Fruit fly (Drosophila melanogaster) ovary, adult (tissue): ENCODE measurements around the gene IntS2.

Experiments
- CG17801 ChIP-seq: fragments of 200-800 bp; optimal IDR thresholded peaks from 2 replicates; lab custom pipeline; 2019; ENCODE audit warnings: missing biosample characterization, mild to moderate bottlenecking, missing genetic modification characterization, moderate library complexity; ENCODE audit not compliant: partially characterized antibody

The IntS2 gene

DNA sequence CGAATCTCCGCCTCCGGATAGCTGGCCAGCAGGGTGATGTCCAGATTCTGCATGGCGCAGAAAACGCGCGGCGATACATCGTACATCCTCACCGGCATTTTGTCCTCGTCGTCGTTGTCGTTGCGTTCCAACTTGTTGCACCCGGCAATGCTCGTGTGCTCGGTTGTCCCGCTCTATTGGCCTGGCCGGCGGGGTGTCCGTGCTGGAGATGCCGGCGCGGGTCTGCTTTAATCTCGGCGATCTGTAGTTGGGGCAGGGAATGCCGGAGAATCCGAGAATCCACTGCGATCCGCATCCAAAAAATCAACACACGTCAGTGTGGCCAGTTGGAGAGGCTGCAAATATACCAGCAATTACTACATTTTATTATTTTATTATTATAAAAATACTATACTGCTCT is at the start of gene IntS2:
IntS2 (minus strand) TSS at position 318 of the 400 bp plus-strand sequence.
- no peak for TF ChIP-seq CG17801 (GFP tag; lab: Kevin White, UChicago)

DNA sequence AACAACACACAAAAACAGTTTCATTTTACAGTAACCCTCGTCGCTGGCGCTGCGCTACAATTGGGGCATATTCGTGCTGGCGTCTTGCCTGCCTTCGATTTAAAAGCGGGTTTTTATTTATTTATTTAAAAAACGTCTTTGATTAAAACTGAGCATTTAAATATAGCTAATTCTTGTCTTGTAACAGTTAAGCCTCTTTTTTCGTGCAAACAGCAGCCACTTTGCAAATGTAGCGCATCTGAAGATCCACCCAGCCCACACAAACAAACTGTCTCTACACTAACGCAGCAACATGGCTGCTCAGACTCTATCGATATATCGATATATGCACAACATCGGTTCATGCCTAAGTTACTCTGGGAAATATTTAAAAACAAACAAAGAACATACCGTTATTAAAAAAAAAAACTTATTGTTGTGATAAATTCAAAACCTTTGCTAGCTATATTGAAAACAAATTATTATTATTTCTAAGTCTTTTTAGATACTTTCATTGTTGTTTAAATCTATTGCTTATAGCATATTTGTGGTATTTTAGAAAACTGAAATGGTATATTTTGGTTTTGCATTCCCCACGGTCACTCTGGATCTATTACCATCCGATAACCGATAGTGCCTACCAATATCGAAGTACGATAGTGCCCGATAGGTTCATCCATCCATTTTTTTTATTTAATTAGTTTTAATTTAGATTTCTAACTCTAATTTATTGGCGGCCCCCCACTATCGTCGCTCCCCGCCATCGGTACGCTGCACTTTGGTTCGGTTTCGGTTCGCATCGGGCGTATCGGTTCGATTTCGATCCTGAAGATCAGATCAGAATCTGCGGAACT is 46.3 kb upstream of the IntS2 start, which contains the start of the genes CG8188 and par-6:
CG8188 (minus strand) TSS at position 287 of the 833 bp plus-strand sequence.
par-6 (plus strand) TSS at position 615 of the 833 bp plus-strand sequence.
- TF ChIP-seq CG17801 (GFP tag; lab: Kevin White, UChicago), result peak; percentile 95

dm6 chrX:17698864-17699504 is 42.4 kb upstream of the IntS2 start:
- peak; percentile 95 for TF ChIP-seq CG17801 (GFP tag; lab: Kevin White, UChicago)

DNA sequence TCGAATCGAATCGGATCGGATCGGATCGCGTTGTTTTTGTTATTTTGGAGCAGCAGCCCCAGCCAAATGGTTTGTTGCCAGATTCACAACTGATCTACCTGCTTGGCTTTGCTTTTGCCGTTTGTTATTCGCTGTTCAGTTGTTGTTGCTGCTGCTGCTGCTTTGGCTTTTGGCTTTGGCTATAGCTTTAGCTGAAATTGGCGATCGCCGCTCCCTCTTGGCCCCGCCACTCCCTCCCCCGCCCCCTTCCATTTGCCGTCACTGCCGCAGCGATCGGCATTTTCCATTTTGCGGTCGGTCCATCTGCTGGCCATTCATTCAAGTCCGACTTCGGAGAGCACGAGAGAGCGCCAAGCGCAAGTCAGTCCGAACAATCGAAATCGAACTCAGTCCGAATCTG is 41.8 kb upstream of the IntS2 start, which contains the start of gene chas:
chas (minus strand) TSS at position 295 of the 400 bp plus-strand sequence.
- TF ChIP-seq CG17801 (GFP tag; lab: Kevin White, UChicago), result no peak

DNA sequence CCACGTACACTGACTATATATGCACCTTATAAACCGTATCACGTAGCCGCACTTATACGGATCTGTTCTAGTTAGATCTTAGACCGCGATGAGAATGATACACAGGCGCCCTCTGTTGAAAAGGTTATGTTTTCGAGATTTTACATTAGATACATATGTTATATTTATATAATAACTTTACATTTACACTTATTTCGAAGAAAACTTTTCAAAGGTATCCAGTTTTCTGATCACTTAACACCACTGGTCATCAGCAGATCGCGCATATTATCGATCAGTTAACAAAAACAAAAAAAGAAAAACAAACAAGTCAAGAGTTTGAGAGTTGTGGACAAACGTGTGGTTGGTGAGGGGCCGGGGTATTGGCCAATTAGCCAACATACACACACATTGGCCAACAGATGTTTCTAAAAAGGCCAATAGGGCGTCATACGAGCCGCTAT is 41.1 kb upstream of the IntS2 start:
- no peak for TF ChIP-seq CG17801 (GFP tag; lab: Kevin White, UChicago)

dm6 chrX:17697266-17697665 is 40.6 kb upstream of the IntS2 start:
- TF ChIP-seq CG17801 (GFP tag; lab: Kevin White, UChicago), result no peak

dm6 chrX:17696637-17697036 is 40.0 kb upstream of the IntS2 start:
- TF ChIP-seq CG17801 (GFP tag; lab: Kevin White, UChicago), result no peak

dm6 chrX:17695641-17696040 is 39.0 kb upstream of the IntS2 start:
- TF ChIP-seq CG17801 (GFP tag; lab: Kevin White, UChicago), result no peak

DNA sequence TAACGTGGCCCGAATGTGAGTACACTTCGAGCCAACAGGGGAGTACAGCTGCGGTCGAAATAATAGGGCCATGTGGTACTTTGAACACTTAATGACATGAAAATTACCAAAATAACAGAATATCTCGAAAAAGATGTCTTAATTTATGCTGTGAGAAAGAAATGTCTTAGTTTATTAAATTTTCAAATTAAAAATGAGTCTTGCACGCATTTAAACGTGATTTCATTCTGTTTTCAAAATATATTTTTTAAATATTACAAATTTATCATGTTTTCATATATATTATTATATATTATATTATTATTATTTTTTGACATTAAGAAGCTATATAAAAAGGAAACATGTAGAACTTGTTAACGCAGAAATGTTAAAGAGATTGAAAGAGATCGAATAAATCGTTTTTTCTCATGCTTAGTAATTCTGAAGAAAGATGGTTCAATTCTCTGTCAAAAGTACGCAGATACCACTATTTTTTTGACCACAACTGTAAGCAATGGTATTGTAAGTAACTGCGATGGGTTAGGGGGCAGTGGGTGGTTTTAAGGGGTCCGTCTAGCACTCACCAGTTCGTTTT is 38.3 kb upstream of the IntS2 start:
- no peak for TF ChIP-seq CG17801 (GFP tag; lab: Kevin White, UChicago)

dm6 chrX:17693981-17694872 is 37.6 kb upstream of the IntS2 start:
- TF ChIP-seq CG17801 (GFP tag; lab: Kevin White, UChicago), result peak; percentile 71

DNA sequence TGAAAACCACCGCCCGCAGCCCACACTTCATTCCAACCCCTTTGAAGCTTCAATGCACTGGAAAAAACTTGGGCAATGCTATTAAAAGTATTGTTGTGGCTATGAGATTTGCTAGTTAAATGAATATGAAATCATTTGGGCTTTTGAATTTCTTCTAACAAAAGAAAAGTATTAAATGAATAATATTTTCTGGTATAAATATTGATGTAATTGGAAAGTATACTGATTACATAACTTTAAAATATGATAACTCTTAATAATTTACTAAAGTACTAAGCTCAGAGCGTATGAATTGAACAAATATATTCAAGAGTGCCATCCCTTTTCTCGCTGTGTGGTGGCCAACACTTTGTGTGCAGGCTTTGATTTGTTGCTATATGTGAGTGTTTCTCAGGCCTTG is 36.1 kb upstream of the IntS2 start:
- TF ChIP-seq CG17801 (GFP tag; lab: Kevin White, UChicago), result no peak

DNA sequence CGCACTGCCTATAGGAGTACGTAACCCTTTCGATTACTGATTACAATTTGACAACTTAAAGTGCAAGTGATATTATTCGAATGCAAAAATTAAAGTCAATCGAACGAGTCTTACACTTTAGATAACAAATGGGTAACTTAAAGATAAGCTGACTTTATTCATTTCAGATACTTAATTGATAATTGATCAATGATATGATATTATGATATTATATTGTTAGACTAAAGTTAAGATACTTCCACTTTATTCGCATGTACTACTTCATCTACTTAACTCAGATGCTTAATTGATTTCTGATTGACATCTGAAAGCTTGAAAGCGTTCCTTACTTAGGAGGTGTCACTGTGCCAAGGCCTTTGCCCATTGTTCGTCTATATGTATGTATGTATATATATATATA is 29.6 kb upstream of the IntS2 start:
- no peak for TF ChIP-seq CG17801 (GFP tag; lab: Kevin White, UChicago)

DNA sequence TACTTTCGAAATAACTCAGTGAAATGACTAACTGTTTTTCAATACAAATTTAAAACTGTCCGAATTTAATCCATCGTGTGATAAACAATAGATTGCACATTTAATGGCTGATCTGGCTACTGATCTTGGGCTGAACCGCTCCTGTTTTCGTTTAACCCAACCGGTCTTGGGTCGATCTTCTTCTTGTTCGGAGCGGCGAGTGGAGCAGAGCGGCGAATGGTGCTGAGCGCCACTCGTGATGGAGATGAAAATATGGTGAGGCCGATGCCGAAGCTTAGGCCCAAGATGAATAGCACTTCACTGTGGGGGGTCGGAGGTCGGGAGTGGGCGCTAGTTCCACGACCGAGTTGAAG is 26.9 kb upstream of the IntS2 start:
- TF ChIP-seq CG17801 (GFP tag; lab: Kevin White, UChicago), result no peak

DNA sequence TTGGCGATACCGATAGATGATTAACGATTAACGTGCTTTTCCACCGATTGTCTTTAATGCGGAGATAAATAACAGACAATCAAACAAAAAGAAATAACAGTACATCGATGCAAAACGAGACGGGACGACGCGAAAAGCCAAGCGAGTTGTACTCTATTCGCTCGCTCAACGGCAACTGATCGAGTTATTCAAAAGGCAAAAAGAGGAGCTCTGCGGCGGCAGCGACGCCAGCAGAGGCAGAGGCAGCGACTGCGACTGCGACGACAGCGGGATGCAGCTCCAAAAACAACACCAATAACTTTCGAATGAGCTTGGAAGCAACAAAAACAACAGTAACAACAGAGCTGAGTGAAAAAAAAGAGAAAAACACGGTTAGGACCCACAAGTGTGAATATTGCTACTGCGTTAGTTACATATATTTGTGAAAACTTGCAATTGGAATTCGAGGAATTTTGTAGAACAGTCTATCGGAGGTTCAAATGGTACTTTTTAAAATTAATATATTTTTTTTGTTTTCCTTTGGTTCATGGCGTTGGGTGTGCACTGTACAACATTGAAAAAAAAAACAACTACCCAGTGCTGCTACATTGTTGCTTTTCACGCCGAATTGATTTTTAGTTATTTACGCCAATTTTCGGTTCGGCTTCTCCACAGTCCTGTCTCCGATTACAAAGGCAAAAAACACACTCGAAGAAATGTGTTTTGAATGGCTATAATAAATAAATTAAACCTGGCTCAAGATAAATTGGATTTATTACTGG is 26.3 kb upstream of the IntS2 start:
- TF ChIP-seq CG17801 (GFP tag; lab: Kevin White, UChicago), result peak; percentile 50
